Worm (Caenorhabditis elegans): ENCODE data around the gene C35D10.3.
A peak's percentile ranks its signal among the peaks of the same experiment; 100 is the strongest.

Gene C35D10.3

ce11 chrIII:4893540-4893939 lies 24.8 kb downstream of the C35D10.3 start, which contains the start of gene F26F4.6:
Gene F26F4.6, minus strand, starts transcription at chrIII:4893640.
- no peak for TF ChIP-seq ceh-18 (tag; optimal IDR thresholded peaks at IDR 0.05)
- no peak for TF ChIP-seq ceh-30 (tag; optimal IDR thresholded peaks at IDR 0.05)
- TF ChIP-seq K02D7.2 (tag; optimal IDR thresholded peaks at IDR 0.05), result no peak
- no peak for TF ChIP-seq madf-2 (tag; optimal IDR thresholded peaks at IDR 0.05)
- TF ChIP-seq lim-6 (tag; optimal IDR thresholded peaks at IDR 0.05), result no peak
- no peak for TF ChIP-seq F13H6.1 (tag; optimal IDR thresholded peaks at IDR 0.05)
- no peak for TF ChIP-seq unc-3 (GFP tag; conservative IDR thresholded peaks at IDR 0.05)
- TF ChIP-seq unc-3 (tag; optimal IDR thresholded peaks at IDR 0.05), result no peak
- no peak for TF ChIP-seq gmeb-2 (tag; optimal IDR thresholded peaks at IDR 0.05)
- TF ChIP-seq ceh-22 (tag; optimal IDR thresholded peaks at IDR 0.05), result no peak
- no peak for TF ChIP-seq rnt-1 (tag; optimal IDR thresholded peaks at IDR 0.05)
- no peak for TF ChIP-seq hlh-13 (GFP tag; optimal IDR thresholded peaks at IDR 0.05)
- no peak for TF ChIP-seq ceh-34 (tag; optimal IDR thresholded peaks at IDR 0.05)
- no peak for TF ChIP-seq ceh-6 (GFP tag; optimal IDR thresholded peaks at IDR 0.05)
- no peak for TF ChIP-seq ttx-3 (tag; optimal IDR thresholded peaks at IDR 0.05)

DNA sequence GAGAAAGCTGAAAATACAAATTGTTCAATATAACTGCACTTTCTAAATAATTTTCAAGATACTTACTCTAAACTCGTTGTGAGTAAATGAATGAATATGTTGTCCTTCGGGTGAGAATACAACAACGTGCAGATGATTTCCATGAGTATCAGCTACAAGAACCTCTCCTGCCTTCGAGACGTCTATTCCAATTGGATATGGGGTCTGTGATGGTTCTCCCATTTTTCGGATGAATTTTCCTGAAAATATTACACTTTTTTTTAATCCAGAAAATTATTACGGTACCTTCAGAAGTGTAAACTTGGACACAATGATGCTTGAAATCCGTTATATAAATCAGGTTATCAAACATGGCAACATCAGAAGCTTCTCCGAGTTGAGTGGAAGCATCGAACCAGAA lies 26.6 kb downstream of the C35D10.3 start:
- no peak for TF ChIP-seq pha-2 (tag; optimal IDR thresholded peaks at IDR 0.05)
- TF ChIP-seq ttx-3 (tag; optimal IDR thresholded peaks at IDR 0.05), result no peak
- no peak for TF ChIP-seq hlh-13 (GFP tag; optimal IDR thresholded peaks at IDR 0.05)
- TF ChIP-seq ceh-48 (tag; optimal IDR thresholded peaks at IDR 0.05), result no peak
- TF ChIP-seq npax-4 (tag; optimal IDR thresholded peaks at IDR 0.05), result no peak
- no peak for TF ChIP-seq nfya-1 (tag; optimal IDR thresholded peaks at IDR 0.05)
- no peak for TF ChIP-seq dmd-4 (tag; optimal IDR thresholded peaks at IDR 0.05; ENCODE audit: borderline replicate concordance)
- TF ChIP-seq ceh-6 (GFP tag; optimal IDR thresholded peaks at IDR 0.05), result no peak
- TF ChIP-seq rnt-1 (tag; optimal IDR thresholded peaks at IDR 0.05), result no peak
- no peak for TF ChIP-seq elt-2 (tag; optimal IDR thresholded peaks at IDR 0.05)
- no peak for TF ChIP-seq ceh-9 (tag; optimal IDR thresholded peaks at IDR 0.05)
- no peak for TF ChIP-seq Y22D7AL.16 (tag; optimal IDR thresholded peaks at IDR 0.05)
- no peak for TF ChIP-seq sdc-2 (tag; optimal IDR thresholded peaks at IDR 0.05)
- no peak for TF ChIP-seq zip-5 (tag; optimal IDR thresholded peaks at IDR 0.05)

DNA sequence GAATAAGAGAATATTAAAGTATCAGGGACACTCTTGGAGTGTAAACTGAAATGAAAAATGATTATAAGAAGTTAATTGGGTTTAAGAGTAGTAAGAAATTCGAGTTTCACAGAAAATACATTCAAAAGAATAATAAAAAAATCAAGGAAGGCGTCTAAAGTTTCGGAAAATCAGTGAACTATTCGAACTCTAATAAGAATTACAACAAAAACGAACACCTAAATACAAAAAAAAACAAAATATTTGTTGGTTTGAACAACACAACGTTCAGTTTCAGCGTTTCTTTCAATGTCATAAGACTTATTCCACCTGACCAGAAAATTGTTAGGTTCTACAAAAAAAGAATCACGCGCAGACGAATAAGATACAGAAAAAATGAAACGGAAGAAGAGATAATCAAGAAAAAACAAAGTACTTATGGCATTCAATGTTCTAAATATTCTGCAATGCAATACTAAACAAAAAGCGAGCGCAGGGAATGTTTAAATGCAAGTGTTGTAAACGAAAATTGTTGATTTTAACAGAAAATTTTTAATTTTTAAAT lies 30.4 kb downstream of the C35D10.3 start, which contains the start of gene nhl-2:
nhl-2 (minus strand) TSS at position 51 of the 544 bp plus-strand sequence.
- TF ChIP-seq ceh-45 (GFP tag; IDR thresholded peaks at IDR 0.05), result no peak
- TF ChIP-seq hlh-6 (tag; optimal IDR thresholded peaks at IDR 0.05), result no peak
- TF ChIP-seq nhr-232 (tag; optimal IDR thresholded peaks at IDR 0.05), result no peak
- TF ChIP-seq madf-2 (tag; optimal IDR thresholded peaks at IDR 0.05), result no peak
- no peak for TF ChIP-seq hlh-8 (tag; optimal IDR thresholded peaks at IDR 0.05)
- no peak for TF ChIP-seq ceh-34 (tag; optimal IDR thresholded peaks at IDR 0.05)
- TF ChIP-seq K09A11.1 (tag; optimal IDR thresholded peaks at IDR 0.05; ENCODE audit: insufficient read depth), result no peak
- TF ChIP-seq pqm-1 (tag; optimal IDR thresholded peaks at IDR 0.05), result no peak
- TF ChIP-seq Y22D7AL.16 (tag; optimal IDR thresholded peaks at IDR 0.05), result no peak
- TF ChIP-seq unc-86 (tag; optimal IDR thresholded peaks at IDR 0.05), result no peak
- TF ChIP-seq elt-2 (tag; optimal IDR thresholded peaks at IDR 0.05), result no peak
- TF ChIP-seq odd-2 (tag; optimal IDR thresholded peaks at IDR 0.05), result no peak
- TF ChIP-seq lin-11 (tag; optimal IDR thresholded peaks at IDR 0.05), result no peak
- no peak for TF ChIP-seq ceh-18 (tag; optimal IDR thresholded peaks at IDR 0.05)
- no peak for TF ChIP-seq ceh-30 (tag; optimal IDR thresholded peaks at IDR 0.05)
- no peak for TF ChIP-seq C08G9.2 (tag; optimal IDR thresholded peaks at IDR 0.05)
- TF ChIP-seq hlh-30 (tag; optimal IDR thresholded peaks at IDR 0.05; ENCODE audit: insufficient read depth), result no peak

- TF ChIP-seq lim-6 (tag; optimal IDR thresholded peaks at IDR 0.05) (peak; percentile 79), ceh-9 (tag; optimal IDR thresholded peaks at IDR 0.05) (no peak), nhr-232 (tag; optimal IDR thresholded peaks at IDR 0.05) (no peak), ceh-6 (GFP tag; optimal IDR thresholded peaks at IDR 0.05) (peak; percentile 53), npax-4 (tag; optimal IDR thresholded peaks at IDR 0.05) (no peak), dve-1 (tag; optimal IDR thresholded peaks at IDR 0.05) (peak; percentile 93), gmeb-2 (tag; optimal IDR thresholded peaks at IDR 0.05) (peak; percentile 10), ceh-45 (GFP tag; IDR thresholded peaks at IDR 0.05) (no peak), hlh-6 (tag; optimal IDR thresholded peaks at IDR 0.05) (peak; percentile 37), unc-55 (GFP tag; optimal IDR thresholded peaks at IDR 0.05) (peak; percentile 94), unc-3 (GFP tag; conservative IDR thresholded peaks at IDR 0.05) (0 out of 2 replicates have a peak, but pooled peaks have one; percentile 37), unc-3 (tag; optimal IDR thresholded peaks at IDR 0.05) (peak; percentile 85), C08G9.2 (tag; optimal IDR thresholded peaks at IDR 0.05) (peak; percentile 60), zip-5 (tag; optimal IDR thresholded peaks at IDR 0.05) (no peak), pros-1 (tag; optimal IDR thresholded peaks at IDR 0.05) (peak; percentile 92), sox-4 (tag; optimal IDR thresholded peaks at IDR 0.05) (no peak), ceh-2 (tag; optimal IDR thresholded peaks at IDR 0.05) (peak; percentile 70), sox-2 (GFP tag; IDR thresholded peaks at IDR 0.05) (no peak; the same call in 1 of the 2 replicates), ref-2 (tag; optimal IDR thresholded peaks at IDR 0.05) (peak; percentile 96), ztf-16 (tag; optimal IDR thresholded peaks at IDR 0.05) (peak; percentile 15), pag-3 (tag; optimal IDR thresholded peaks at IDR 0.05; ENCODE audit: borderline replicate concordance) (no peak)
Observed at ce11 chrIII:4899728-4900127, 31.0 kb downstream of the C35D10.3 start.
